Fruit fly (Drosophila melanogaster): ENCODE data around the gene DNAlig3.

Gene DNAlig3

DNA sequence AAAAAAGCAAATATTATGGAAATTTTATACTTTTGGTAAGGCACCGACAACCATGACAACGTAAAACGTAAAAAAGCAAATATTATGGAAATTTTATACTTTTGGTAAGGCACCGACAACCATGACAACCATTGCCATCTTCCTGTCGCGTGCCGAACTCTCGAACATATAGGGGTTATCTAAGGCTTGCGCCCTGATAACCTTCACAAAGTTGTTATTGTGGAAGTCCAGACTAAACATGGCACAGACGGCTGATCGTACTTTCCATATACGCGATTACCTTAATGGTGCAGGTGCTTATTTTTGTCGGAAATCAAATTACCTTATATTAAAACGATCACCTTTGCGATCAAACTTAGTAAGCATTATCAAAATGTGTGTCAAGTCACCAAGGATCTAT, 43.8 kb upstream of the DNAlig3 start:
- TF ChIP-seq exex (tag; optimal IDR thresholded peaks at IDR 0.05), result peak; percentile 12
- TF ChIP-seq pum (GFP tag; optimal IDR thresholded peaks at IDR 0.05), result no peak
- peak; percentile 29 for TF ChIP-seq CG7987 (GFP tag; optimal IDR thresholded peaks at IDR 0.05)

- TF ChIP-seq abd-A (tag; optimal IDR thresholded peaks at IDR 0.05) (peak; percentile 48), B-H2 (GFP tag; optimal IDR thresholded peaks at IDR 0.05) (peak; percentile 49), trh (GFP tag; optimal IDR thresholded peaks at IDR 0.05) (no peak), bbx (GFP tag; IDR thresholded peaks at IDR 0.05; ENCODE audit: partially characterized antibody) (0 out of 2 replicates have a peak, but pooled peaks have one; percentile 6), CG34376 (GFP tag; optimal IDR thresholded peaks at IDR 0.05) (peak; percentile 63), ftz-f1 (GFP tag; optimal IDR thresholded peaks at IDR 0.05) (peak; percentile 27), cg (GFP tag; optimal IDR thresholded peaks at IDR 0.05) (peak; percentile 68), sug (tag; optimal IDR thresholded peaks at IDR 0.05) (peak; percentile 20), chinmo (GFP tag; IDR thresholded peaks at IDR 0.05; ENCODE audit: partially characterized antibody) (peak; percentile 89; the same call in 3 of the 4 replicates), Deaf1 (tag; optimal IDR thresholded peaks at IDR 0.05) (peak; percentile 60), sd (tag; optimal IDR thresholded peaks at IDR 0.05) (peak; percentile 4), CG7963 (GFP tag; IDR thresholded peaks at IDR 0.05; ENCODE audit: partially characterized antibody) (no peak), BEAF-32 (GFP tag; optimal IDR thresholded peaks at IDR 0.05) (no peak), grn (GFP tag; optimal IDR thresholded peaks at IDR 0.05) (peak; percentile 55), tna (GFP tag; IDR thresholded peaks at IDR 0.05; ENCODE audit: partially characterized antibody) (0 out of 2 replicates have a peak, but pooled peaks have one; percentile 37), Scr (GFP tag; IDR thresholded peaks at IDR 0.05; ENCODE audit: partially characterized antibody) (0 out of 2 replicates have a peak, but pooled peaks have one; percentile 12), CG13287 (GFP tag; IDR thresholded peaks at IDR 0.05; ENCODE audit: partially characterized antibody) (peak; percentile 14; the same call in 1 of the 2 replicates), CG15514 (GFP tag; optimal IDR thresholded peaks at IDR 0.05) (no peak), CG34422 (GFP tag; IDR thresholded peaks at IDR 0.05) (peak; percentile 19; the same call in 1 of the 3 replicates), corto (GFP tag; optimal IDR thresholded peaks at IDR 0.05) (peak; percentile 8), lbe (GFP tag; optimal IDR thresholded peaks at IDR 0.05) (no peak), CG8290 (GFP tag; optimal IDR thresholded peaks at IDR 0.05) (no peak), CG8290 (tag; optimal IDR thresholded peaks at IDR 0.05) (peak in 1 of 2 experiments; percentile 28), exex (tag; optimal IDR thresholded peaks at IDR 0.05) (peak; percentile 95), Hr78 (GFP tag; optimal IDR thresholded peaks at IDR 0.05) (peak in 1 of 2 experiments; percentile 12), HLH4C (GFP tag; IDR thresholded peaks at IDR 0.05; ENCODE audit: partially characterized antibody) (0 out of 3 replicates have a peak, but pooled peaks have one; percentile 19), Bgb (GFP tag; IDR thresholded peaks at IDR 0.05; ENCODE audit: partially characterized antibody) (peak; percentile 20; the same call in 1 of the 2 replicates), GATAe (GFP tag; conservative IDR thresholded peaks at IDR 0.05) (0 out of 2 replicates have a peak, but pooled peaks have one; percentile 29), Neu2 (GFP tag; optimal IDR thresholded peaks at IDR 0.05; ENCODE audit: borderline replicate concordance) (no peak), Spps (tag; optimal IDR thresholded peaks at IDR 0.05) (no peak), mirr (GFP tag; optimal IDR thresholded peaks at IDR 0.05) (peak; percentile 60), unc-4 (GFP tag; IDR thresholded peaks at IDR 0.05; ENCODE audit: partially characterized antibody) (peak; percentile 18; the same call in 1 of the 2 replicates), CG13894 (tag; optimal IDR thresholded peaks at IDR 0.05) (peak; percentile 30)
These were observed 42.1 kb upstream of the DNAlig3 start for dm6 chr3R:12443769-12444168.

All from whole organism, embryonic.